Worm (Caenorhabditis elegans): ENCODE results near the gene hpx-2.

DNA sequence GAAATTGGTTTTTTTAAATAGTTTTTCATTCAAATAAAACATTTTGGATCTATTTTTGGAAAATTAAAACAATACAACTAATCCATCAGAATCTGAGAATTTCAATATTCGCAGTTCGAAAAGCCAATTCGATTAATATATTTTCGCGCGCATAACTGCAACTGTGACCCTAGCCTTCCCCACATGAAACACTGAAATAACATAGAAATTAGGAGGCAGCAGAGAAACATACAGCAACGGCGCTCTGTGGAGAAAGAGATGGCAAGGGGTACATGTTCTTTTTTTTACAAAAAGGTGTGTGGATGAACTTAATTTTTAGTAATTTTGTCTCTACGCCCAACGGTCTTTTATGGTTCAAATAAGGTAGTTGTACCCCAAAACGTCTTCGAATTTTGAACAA, 29.9 kb downstream of the hpx-2 start:
- TF ChIP-seq B0019.2 (GFP tag; conservative IDR thresholded peaks at IDR 0.05) (no peak), mel-28 (tag; optimal IDR thresholded peaks at IDR 0.05; ENCODE audit: borderline replicate concordance) (no peak), ama-1 (optimal IDR thresholded peaks at IDR 0.05) (no peak), ama-1 (GFP tag; optimal IDR thresholded peaks at IDR 0.05) (no peak), nfya-2 (GFP tag; IDR thresholded peaks at IDR 0.05) (no peak), rec-8 (tag; optimal IDR thresholded peaks at IDR 0.05) (no peak), ceh-40 (GFP tag; IDR thresholded peaks at IDR 0.05) (no peak), madf-8 (GFP tag; conservative IDR thresholded peaks at IDR 0.05) (no peak), C06A6.2 (GFP tag; conservative IDR thresholded peaks at IDR 0.05) (no peak), aptf-2 (GFP tag; conservative IDR thresholded peaks at IDR 0.05) (no peak), unc-130 (GFP tag; optimal IDR thresholded peaks at IDR 0.05) (no peak), zfh-2 (GFP tag; conservative IDR thresholded peaks at IDR 0.05) (no peak), mes-4 (tag; optimal IDR thresholded peaks at IDR 0.05) (no peak), B0261.1 (tag; optimal IDR thresholded peaks at IDR 0.05) (no peak), lsy-27 (tag; optimal IDR thresholded peaks at IDR 0.05; ENCODE audit: borderline replicate concordance, insufficient read depth) (no peak)
